Worm (Caenorhabditis elegans) whole organism, L2 larva: ENCODE data around the gene nlp-11.

Experiments used
- C34F6.9 ChIP-seq: fragments of 150-350 bp; optimal IDR thresholded peaks from 2 replicates; lab custom pipeline; 2014; ENCODE audit warnings: missing biosample characterization, missing genetic modification characterization
- F13H6.1 ChIP-seq: sonication (generic microtip); optimal IDR thresholded peaks from 2 replicates; lab custom pipeline; 2016; ENCODE audit warnings: missing genetic modification characterization, missing compliant biosample characterization
- Y55F3AM.14 ChIP-seq: fragments of 200-800 bp; sonication (Bioruptor generic); optimal IDR thresholded peaks from 2 replicates; lab custom pipeline; 2018; ENCODE audit warnings: mild to moderate bottlenecking, missing genetic modification characterization, missing compliant biosample characterization
- ZK546.5 ChIP-seq: sonication (generic microtip); optimal IDR thresholded peaks from 2 replicates; lab custom pipeline; 2017; ENCODE audit warnings: missing biosample characterization, missing genetic modification characterization
- alr-1 ChIP-seq: fragments of 150-350 bp; optimal IDR thresholded peaks from 2 replicates; lab custom pipeline; 2014; ENCODE audit warnings: missing biosample characterization, missing genetic modification characterization
- aly-2 ChIP-seq: fragments of 150-350 bp; optimal IDR thresholded peaks from 2 replicates; lab custom pipeline; 2014; ENCODE audit warnings: missing biosample characterization, missing genetic modification characterization
- ama-1 ChIP-seq: fragments of 150-350 bp; optimal IDR thresholded peaks from 2 replicates; lab custom pipeline; 2018; ENCODE audit warnings: inconsistent platforms
- blmp-1 ChIP-seq: sonication (generic microtip); optimal IDR thresholded peaks from 2 replicates; lab custom pipeline; 2017; ENCODE audit warnings: missing genetic modification characterization, mild to moderate bottlenecking, missing compliant biosample characterization, antibody characterized with exemption, moderate library complexity; ENCODE audit not compliant: insufficient read depth
- ceh-16 ChIP-seq: fragments of 150-350 bp; optimal IDR thresholded peaks from 2 replicates; lab custom pipeline; 2014; ENCODE audit warnings: missing biosample characterization, missing genetic modification characterization
- ceh-82 ChIP-seq: fragments of 150-350 bp; optimal IDR thresholded peaks from 2 replicates; lab custom pipeline; 2014; ENCODE audit warnings: missing biosample characterization, missing genetic modification characterization
- crh-2 ChIP-seq: sonication (generic microtip); optimal IDR thresholded peaks from 2 replicates; lab custom pipeline; 2017; ENCODE audit warnings: missing biosample characterization, missing genetic modification characterization
- dmd-4 ChIP-seq: sonication (generic microtip); optimal IDR thresholded peaks from 2 replicates; lab custom pipeline; 2017; ENCODE audit warnings: missing biosample characterization, missing genetic modification characterization
- egl-27 ChIP-seq: sonication (generic microtip); optimal IDR thresholded peaks from 3 replicates; lab custom pipeline; 2017; ENCODE audit warnings: missing biosample characterization, missing genetic modification reagents, missing genetic modification characterization
- elt-1 ChIP-seq: fragments of 150-350 bp; optimal IDR thresholded peaks from 2 replicates; lab custom pipeline; 2014; ENCODE audit warnings: missing biosample characterization, missing genetic modification characterization
- fos-1 ChIP-seq: fragments of 150-350 bp; optimal IDR thresholded peaks from 2 replicates; lab custom pipeline; 2014; ENCODE audit warnings: missing biosample characterization, missing genetic modification characterization
- gmeb-1 ChIP-seq: fragments of 150-350 bp; optimal IDR thresholded peaks from 2 replicates; lab custom pipeline; 2014; ENCODE audit warnings: missing biosample characterization, missing genetic modification characterization
- lin-11 ChIP-seq: fragments of 150-350 bp; sonication (generic microtip); optimal IDR thresholded peaks from 2 replicates; lab custom pipeline; 2014; ENCODE audit warnings: missing biosample characterization, missing genetic modification characterization, inconsistent platforms, mixed read lengths
- lin-13 ChIP-seq: fragments of 150-350 bp; optimal IDR thresholded peaks from 2 replicates; lab custom pipeline; 2014; ENCODE audit warnings: missing biosample characterization, missing genetic modification reagents, missing genetic modification characterization
- lin-39 ChIP-seq: fragments of 150-350 bp; optimal IDR thresholded peaks from 2 replicates; lab custom pipeline; 2014; ENCODE audit warnings: missing biosample characterization, missing genetic modification reagents, missing genetic modification characterization
- lsy-2 ChIP-seq, 2 experiments: fragments of 150-350 bp in 1 of 2; sonication (generic microtip) in 1 of 2; optimal IDR thresholded peaks; 2 replicates each; lab custom pipeline; 2014 to 2017; ENCODE audit warnings: missing biosample characterization in 2 of 2, missing genetic modification characterization in 2 of 2
- mab-5 ChIP-seq: fragments of 150-350 bp; optimal IDR thresholded peaks from 2 replicates; lab custom pipeline; 2014; ENCODE audit warnings: missing biosample characterization, missing genetic modification characterization
- mdl-1 ChIP-seq, 2 experiments: fragments of 150-350 bp in 1 of 2; sonication (generic microtip) in 1 of 2; optimal IDR thresholded peaks; 2 replicates each; lab custom pipeline; 2017; ENCODE audit warnings: missing biosample characterization in 2 of 2, missing genetic modification characterization in 2 of 2
- nhr-10 ChIP-seq: sonication (generic microtip); optimal IDR thresholded peaks from 2 replicates; lab custom pipeline; 2017; ENCODE audit warnings: missing biosample characterization, missing genetic modification characterization
- nhr-11 ChIP-seq: fragments of 150-350 bp; optimal IDR thresholded peaks from 2 replicates; lab custom pipeline; 2014; ENCODE audit warnings: missing biosample characterization, missing genetic modification characterization
- nhr-129 ChIP-seq: fragments of 150-350 bp; optimal IDR thresholded peaks from 2 replicates; lab custom pipeline; 2014; ENCODE audit warnings: missing biosample characterization, missing genetic modification characterization
- nhr-21 ChIP-seq: fragments of 150-350 bp; optimal IDR thresholded peaks from 2 replicates; lab custom pipeline; 2014; ENCODE audit warnings: missing biosample characterization, missing genetic modification characterization
- nhr-23 ChIP-seq: fragments of 150-350 bp; optimal IDR thresholded peaks from 2 replicates; lab custom pipeline; 2014; ENCODE audit warnings: missing biosample characterization, missing genetic modification reagents, missing genetic modification characterization
- nhr-237 ChIP-seq: fragments of 150-350 bp; optimal IDR thresholded peaks from 2 replicates; lab custom pipeline; 2014; ENCODE audit warnings: missing biosample characterization, missing genetic modification characterization
- nhr-25 ChIP-seq: fragments of 150-350 bp; sonication (generic microtip); optimal IDR thresholded peaks from 3 replicates; lab custom pipeline; 2014; ENCODE audit warnings: missing biosample characterization, missing genetic modification characterization
- nhr-6 ChIP-seq: fragments of 150-350 bp; optimal IDR thresholded peaks from 2 replicates; lab custom pipeline; 2014; ENCODE audit warnings: missing biosample characterization, missing genetic modification characterization
- peb-1 ChIP-seq: fragments of 150-350 bp; optimal IDR thresholded peaks from 2 replicates; lab custom pipeline; 2014; ENCODE audit warnings: missing biosample characterization, missing genetic modification characterization
- sem-4 ChIP-seq: fragments of 150-350 bp; optimal IDR thresholded peaks from 2 replicates; lab custom pipeline; 2014; ENCODE audit warnings: missing biosample characterization, missing genetic modification reagents, missing genetic modification characterization
- skn-1 ChIP-seq: sonication (generic microtip); optimal IDR thresholded peaks from 2 replicates; lab custom pipeline; 2017; ENCODE audit warnings: missing biosample characterization, missing genetic modification characterization
- sma-3 ChIP-seq: sonication (generic microtip); optimal IDR thresholded peaks from 2 replicates; lab custom pipeline; 2016; ENCODE audit warnings: missing genetic modification reagents, missing genetic modification characterization, missing compliant biosample characterization
- sma-9 ChIP-seq, 2 experiments: fragments of 150-350 bp in 1 of 2; sonication (generic microtip) in 1 of 2; optimal IDR thresholded peaks; 2 replicates each; lab custom pipeline; 2014 to 2016; ENCODE audit warnings: missing genetic modification characterization in 2 of 2, mild to moderate bottlenecking in 1 of 2, missing biosample characterization in 1 of 2, missing compliant biosample characterization in 1 of 2, missing genetic modification reagents in 1 of 2, moderate library complexity in 1 of 2
- snpc-4 ChIP-seq: fragments of 150-350 bp; optimal IDR thresholded peaks from 2 replicates; lab custom pipeline; 2014; ENCODE audit warnings: missing biosample characterization, missing genetic modification characterization
- unc-39 ChIP-seq: fragments of 150-350 bp; optimal IDR thresholded peaks from 2 replicates; lab custom pipeline; 2014; ENCODE audit warnings: missing biosample characterization, missing genetic modification characterization
- unc-55 ChIP-seq: fragments of 150-350 bp; sonication (generic microtip); optimal IDR thresholded peaks from 3 replicates; lab custom pipeline; 2014; ENCODE audit warnings: missing biosample characterization, missing genetic modification reagents, missing genetic modification characterization
- unc-62 ChIP-seq: fragments of 150-350 bp; optimal IDR thresholded peaks from 2 replicates; lab custom pipeline; 2014; ENCODE audit warnings: missing biosample characterization, missing genetic modification reagents, missing genetic modification characterization
- zag-1 ChIP-seq: fragments of 150-350 bp; optimal IDR thresholded peaks from 2 replicates; lab custom pipeline; 2014; ENCODE audit warnings: missing biosample characterization, missing genetic modification characterization
- ztf-1 ChIP-seq: fragments of 200-800 bp; sonication (Bioruptor generic); conservative IDR thresholded peaks from 2 replicates; pipeline ENCODE4 v1.3.6; 2022; ENCODE audit warnings: missing genetic modification characterization, missing compliant biosample characterization
- ztf-11 ChIP-seq: sonication (generic microtip); optimal IDR thresholded peaks from 2 replicates; lab custom pipeline; 2017; ENCODE audit warnings: missing biosample characterization, missing genetic modification characterization
- ztf-4 ChIP-seq: fragments of 150-350 bp; optimal IDR thresholded peaks from 2 replicates; lab custom pipeline; 2014; ENCODE audit warnings: missing biosample characterization, missing genetic modification characterization

Gene nlp-11

DNA sequence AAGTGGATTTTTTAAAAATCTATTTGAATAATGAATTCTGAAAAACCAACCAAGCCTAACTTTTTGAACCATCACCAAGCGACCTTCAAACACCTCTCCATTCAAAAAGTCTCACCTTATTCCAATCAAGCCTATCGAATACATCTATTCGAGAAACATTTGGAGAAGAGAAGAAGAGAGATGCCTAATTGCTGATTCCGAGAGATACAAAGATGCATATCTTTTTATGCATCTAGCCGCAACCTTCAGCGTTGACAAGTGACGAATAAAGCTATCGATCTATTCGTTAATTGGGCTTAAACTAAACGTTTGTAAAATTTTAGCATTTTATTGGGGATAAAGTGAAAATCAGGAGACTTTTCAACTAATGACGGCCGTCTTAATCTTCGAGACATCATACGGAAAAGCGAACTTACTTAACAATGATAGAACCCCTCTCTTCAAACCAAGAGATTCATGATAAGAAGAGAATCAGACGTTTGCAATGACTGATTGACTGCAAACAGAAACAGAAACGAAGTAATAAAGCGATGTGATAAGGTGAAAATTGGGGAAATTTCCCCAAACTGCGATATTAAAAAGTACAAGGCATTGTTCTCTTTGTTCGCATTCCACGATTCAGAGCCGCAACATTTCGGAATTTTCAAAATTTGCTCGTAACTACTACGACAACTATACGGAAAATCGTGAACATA, 46.7 kb downstream of the nlp-11 start:
- TF ChIP-seq lin-13 (no peak), nhr-10 (tag; lab: Kevin White, UChicago) (no peak), fos-1 (peak; percentile 92), snpc-4 (tag; lab: Kevin White, UChicago) (no peak), unc-39 (tag; lab: Kevin White, UChicago) (no peak), aly-2 (no peak), lin-11 (tag; lab: Kevin White, UChicago) (no peak), ama-1 (lab: Kevin White, UChicago) (no peak), nhr-129 (peak; percentile 17), nhr-6 (no peak), mdl-1 (tag; optimal IDR thresholded peaks at IDR 0.05; lab: Kevin White, UChicago) (no peak), unc-62 (no peak), nhr-23 (tag; lab: Kevin White, UChicago) (no peak), unc-55 (GFP tag; lab: Kevin White, UChicago) (no peak), crh-2 (tag; lab: Kevin White, UChicago) (peak; percentile 15), nhr-25 (tag; lab: Kevin White, UChicago) (peak; percentile 28), F13H6.1 (no peak), sma-3 (GFP tag; lab: Kevin White, UChicago) (no peak), egl-27 (tag; lab: Kevin White, UChicago) (no peak), elt-1 (peak; percentile 79), sem-4 (tag; lab: Kevin White, UChicago) (no peak), nhr-11 (no peak), lsy-2 (tag; optimal IDR thresholded peaks at IDR 0.05; lab: Kevin White, UChicago) (no peak), ZK546.5 (tag; lab: Kevin White, UChicago) (no peak), ceh-16 (tag; lab: Kevin White, UChicago) (peak; percentile 98), mab-5 (no peak), ceh-82 (no peak), C34F6.9 (tag; lab: Kevin White, UChicago) (peak; percentile 8), ztf-4 (tag; lab: Kevin White, UChicago) (no peak), sma-9 (GFP tag; optimal IDR thresholded peaks at IDR 0.05; lab: Kevin White, UChicago) (peak; percentile 8), sma-9 (tag; optimal IDR thresholded peaks at IDR 0.05; lab: Kevin White, UChicago) (no peak), dmd-4 (tag; lab: Kevin White, UChicago) (no peak), lin-39 (tag; lab: Kevin White, UChicago) (no peak), skn-1 (tag; lab: Kevin White, UChicago) (no peak), gmeb-1 (tag; lab: Kevin White, UChicago) (no peak), ztf-11 (tag; lab: Kevin White, UChicago) (no peak), blmp-1 (tag; lab: Kevin White, UChicago) (no peak), alr-1 (tag; lab: Kevin White, UChicago) (no peak), Y55F3AM.14 (GFP tag; lab: Kevin White, UChicago) (peak; percentile 64), nhr-237 (no peak), nhr-21 (tag; lab: Kevin White, UChicago) (no peak), ztf-1 (GFP tag; lab: Robert Waterston, UW) (no peak), peb-1 (tag; lab: Kevin White, UChicago) (no peak), zag-1 (no peak)

DNA sequence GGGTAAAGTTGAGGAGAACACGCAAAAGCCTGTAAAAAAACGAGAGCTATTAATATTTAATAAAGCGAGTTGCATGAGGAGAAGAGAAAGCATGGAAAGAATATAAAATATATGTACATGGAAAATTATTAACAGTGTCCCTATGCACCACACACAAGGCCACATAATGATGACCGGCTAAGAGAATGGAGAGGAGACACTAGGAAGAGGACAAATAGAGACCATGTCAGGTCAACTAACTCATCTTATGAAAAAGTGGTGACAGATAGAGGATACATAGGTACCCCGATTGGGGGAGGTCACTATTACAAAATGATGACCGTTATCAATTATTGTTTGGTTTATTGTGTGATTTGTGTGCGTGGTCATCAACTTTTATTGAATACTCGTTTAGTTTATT, 47.3 kb downstream of the nlp-11 start, which contains the start of gene fzr-1:
Gene fzr-1 (minus strand): TSS at position 29 of the 400 bp plus-strand sequence.
- TF ChIP-seq fos-1 (peak; percentile 11), ztf-11 (tag; lab: Kevin White, UChicago) (no peak)
